Worm (Caenorhabditis elegans) whole organism, L1 larva: ENCODE data around the gene fbxa-62.
A peak's percentile ranks its signal among the peaks of the same experiment; 100 is the strongest.

Experiments
- C34B4.2 ChIP-seq: sonication (generic microtip); optimal IDR thresholded peaks from 2 replicates; lab custom pipeline; 2017; ENCODE audit warnings: mild to moderate bottlenecking, missing genetic modification characterization, missing compliant biosample characterization
- F16B12.6 ChIP-seq: fragments of 150-350 bp; optimal IDR thresholded peaks from 2 replicates; lab custom pipeline; 2014; ENCODE audit warnings: missing biosample characterization, missing genetic modification characterization
- aha-1 ChIP-seq: fragments of 150-350 bp; optimal IDR thresholded peaks from 2 replicates; lab custom pipeline; 2014; ENCODE audit warnings: missing biosample characterization, missing genetic modification characterization
- ceh-63 ChIP-seq: fragments of 200-800 bp; sonication (Bioruptor generic); optimal IDR thresholded peaks from 2 replicates; lab custom pipeline; 2018; ENCODE audit warnings: mild to moderate bottlenecking, missing genetic modification characterization, missing compliant biosample characterization
- ceh-88 ChIP-seq: fragments of 200-800 bp; sonication (Bioruptor generic); IDR thresholded peaks from 2 replicates; pipeline ENCODE4 v1.3.6; 2022; ENCODE audit warnings: missing genetic modification characterization, missing compliant biosample characterization
- ceh-90 ChIP-seq: sonication (generic microtip); optimal IDR thresholded peaks from 2 replicates; lab custom pipeline; 2016; ENCODE audit warnings: missing genetic modification characterization, missing compliant biosample characterization
- ces-1 ChIP-seq: fragments of 150-350 bp; optimal IDR thresholded peaks from 2 replicates; lab custom pipeline; 2014; ENCODE audit warnings: missing biosample characterization, missing genetic modification reagents, missing genetic modification characterization
- efl-1 ChIP-seq, 4 experiments: fragments of 150-350 bp; optimal IDR thresholded peaks in 3 of 4; peaks in 1 of 4; 1 replicate in 1 of 4; 2 replicates in 3 of 4; lab custom pipeline; 2014; ENCODE audit warnings: missing biosample characterization in 2 of 4, missing genetic modification characterization in 2 of 4, missing genetic modification reagents in 2 of 4
- efl-3 ChIP-seq: fragments of 200-800 bp; sonication (Bioruptor generic); optimal IDR thresholded peaks from 2 replicates; lab custom pipeline; 2018; ENCODE audit warnings: mild to moderate bottlenecking, missing genetic modification characterization, missing compliant biosample characterization
- egl-13 ChIP-seq: sonication (generic microtip); optimal IDR thresholded peaks from 2 replicates; lab custom pipeline; 2016; ENCODE audit warnings: missing genotype, missing genetic modification reagents, missing genetic modification characterization, missing compliant biosample characterization
- egl-27 ChIP-seq, 2 experiments: fragments of 150-350 bp in 1 of 2; sonication (generic microtip); optimal IDR thresholded peaks; 3 replicates each; lab custom pipeline; 2017 to 2018; ENCODE audit warnings: missing biosample characterization in 2 of 2, missing genetic modification characterization in 2 of 2, missing genetic modification reagents in 2 of 2
- elt-2 ChIP-seq: sonication (generic microtip); optimal IDR thresholded peaks from 2 replicates; lab custom pipeline; 2016; ENCODE audit warnings: missing genetic modification characterization, mild to moderate bottlenecking, inconsistent platforms, missing compliant biosample characterization, missing genetic modification reagents
- fos-1 ChIP-seq: fragments of 150-350 bp; optimal IDR thresholded peaks from 2 replicates; lab custom pipeline; 2014; ENCODE audit warnings: missing biosample characterization, missing genetic modification characterization
- hlh-4 ChIP-seq: sonication (generic microtip); optimal IDR thresholded peaks from 2 replicates; lab custom pipeline; 2016; ENCODE audit warnings: mild to moderate bottlenecking, missing genetic modification characterization, missing compliant biosample characterization
- hpl-2 ChIP-seq: fragments of 150-350 bp; optimal IDR thresholded peaks from 2 replicates; lab custom pipeline; 2014; ENCODE audit warnings: missing biosample characterization, missing genetic modification reagents, missing genetic modification characterization
- irx-1 ChIP-seq: sonication (generic microtip); optimal IDR thresholded peaks from 2 replicates; lab custom pipeline; 2016; ENCODE audit warnings: missing genetic modification characterization, missing compliant biosample characterization
- isw-1 ChIP-seq: fragments of 200-800 bp; sonication (Bioruptor generic); IDR thresholded peaks from 2 replicates; pipeline ENCODE4 v1.3.6; 2022; ENCODE audit warnings: missing genetic modification characterization, missing compliant biosample characterization
- jun-1 ChIP-seq: fragments of 150-350 bp; optimal IDR thresholded peaks from 2 replicates; lab custom pipeline; 2014; ENCODE audit warnings: missing biosample characterization, missing genetic modification reagents, missing genetic modification characterization
- lin-15B ChIP-seq: fragments of 150-350 bp; sonication (generic microtip); optimal IDR thresholded peaks from 3 replicates; lab custom pipeline; 2014; ENCODE audit warnings: missing biosample characterization, missing genetic modification characterization
- mdl-1 ChIP-seq, 2 experiments: fragments of 150-350 bp; optimal IDR thresholded peaks; 2 replicates each; lab custom pipeline; 2014 to 2017; ENCODE audit warnings: missing biosample characterization in 2 of 2, missing genetic modification characterization in 2 of 2, inconsistent platforms in 1 of 2
- nhr-19 ChIP-seq: fragments of 200-800 bp; sonication (Bioruptor generic); conservative IDR thresholded peaks from 2 replicates; pipeline ENCODE4 v1.3.6; 2022; ENCODE audit warnings: missing genetic modification characterization, missing compliant biosample characterization
- nhr-20 ChIP-seq: sonication (generic microtip); optimal IDR thresholded peaks from 2 replicates; lab custom pipeline; 2016; ENCODE audit warnings: mild to moderate bottlenecking, missing genetic modification characterization, missing compliant biosample characterization
- nhr-76 ChIP-seq: sonication (generic microtip); optimal IDR thresholded peaks from 2 replicates; lab custom pipeline; 2017; ENCODE audit warnings: missing biosample characterization, missing genetic modification characterization
- nhr-77 ChIP-seq: fragments of 150-350 bp; optimal IDR thresholded peaks from 2 replicates; lab custom pipeline; 2014; ENCODE audit warnings: missing biosample characterization, missing genetic modification characterization
- nhr-84 ChIP-seq: sonication (generic microtip); optimal IDR thresholded peaks from 2 replicates; lab custom pipeline; 2017; ENCODE audit warnings: missing biosample characterization, missing genetic modification characterization
- nhr-85 ChIP-seq: sonication (generic microtip); peaks from one replicate; lab custom pipeline; 2016; ENCODE audit warnings: missing genetic modification characterization, inconsistent platforms, missing compliant biosample characterization
- pag-3 ChIP-seq: sonication (generic microtip); optimal IDR thresholded peaks from 2 replicates; lab custom pipeline; 2017; ENCODE audit warnings: missing genetic modification characterization, mild to moderate bottlenecking, missing compliant biosample characterization, antibody characterized with exemption, borderline replicate concordance; ENCODE audit not compliant: insufficient read depth
- pax-3 ChIP-seq: fragments of 200-800 bp; sonication (Bioruptor generic); optimal IDR thresholded peaks from 2 replicates; lab custom pipeline; 2018; ENCODE audit warnings: mild to moderate bottlenecking, missing genetic modification characterization, moderate library complexity, missing compliant biosample characterization
- pqm-1 ChIP-seq: sonication (generic microtip); optimal IDR thresholded peaks from 3 replicates; lab custom pipeline; 2017; ENCODE audit warnings: missing biosample characterization, missing genetic modification characterization
- snpc-4 ChIP-seq: fragments of 150-350 bp; optimal IDR thresholded peaks from 2 replicates; lab custom pipeline; 2014; ENCODE audit warnings: missing biosample characterization, missing genetic modification characterization
- sox-4 ChIP-seq: sonication (generic microtip); optimal IDR thresholded peaks from 2 replicates; lab custom pipeline; 2016; ENCODE audit warnings: missing genetic modification characterization, missing compliant biosample characterization
- swsn-7 ChIP-seq: sonication (generic microtip); optimal IDR thresholded peaks from 2 replicates; lab custom pipeline; 2016; ENCODE audit warnings: missing genetic modification characterization, missing compliant biosample characterization
- tlp-1 ChIP-seq: fragments of 150-350 bp; optimal IDR thresholded peaks from 2 replicates; lab custom pipeline; 2014; ENCODE audit warnings: missing biosample characterization, missing genetic modification characterization
- unc-86 ChIP-seq: sonication (generic microtip); optimal IDR thresholded peaks from 2 replicates; lab custom pipeline; 2016; ENCODE audit warnings: missing genetic modification characterization, missing compliant biosample characterization
- zag-1 ChIP-seq: fragments of 150-350 bp; optimal IDR thresholded peaks from 2 replicates; lab custom pipeline; 2014; ENCODE audit warnings: missing biosample characterization, missing genetic modification characterization
- zip-4 ChIP-seq: fragments of 200-800 bp; sonication (Bioruptor generic); optimal IDR thresholded peaks from 2 replicates; lab custom pipeline; 2018; ENCODE audit warnings: mild to moderate bottlenecking, missing genetic modification characterization, moderate library complexity, missing compliant biosample characterization

fbxa-62 gene

DNA sequence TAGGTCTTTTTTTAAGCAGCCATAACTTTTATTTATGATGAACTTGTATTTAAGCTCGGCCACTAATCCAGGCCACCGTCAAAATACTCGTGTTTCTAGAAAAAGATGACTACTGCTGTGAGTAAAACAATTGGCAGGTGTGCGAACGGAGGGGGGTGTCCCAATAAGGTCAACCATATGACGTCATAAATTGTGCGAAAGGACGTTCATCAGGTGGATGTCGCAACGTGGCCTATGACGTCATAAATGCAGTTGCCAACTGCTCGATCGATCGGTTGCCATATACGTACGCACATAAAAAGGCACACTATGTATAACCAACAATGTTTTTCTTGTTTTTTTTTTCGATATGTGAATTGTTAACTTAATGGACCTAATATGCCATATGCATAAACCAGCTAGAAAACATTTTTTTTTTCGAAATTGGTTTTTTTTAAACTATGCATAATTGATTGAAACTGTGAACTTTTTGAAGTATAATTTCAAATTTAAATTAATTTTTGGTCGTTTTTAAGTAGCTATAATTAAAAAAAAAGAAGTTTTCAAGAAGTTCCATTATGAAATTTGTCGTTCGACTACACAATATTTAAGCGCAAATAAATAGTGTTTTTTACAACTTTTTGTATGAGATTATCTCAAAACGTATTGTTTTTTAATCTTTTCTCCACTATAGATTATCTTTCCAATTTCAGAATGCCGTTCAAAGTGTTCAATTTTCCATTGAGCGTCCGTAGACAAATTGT, 6.9 kb downstream of the fbxa-62 start, which contains the start of gene C39B5.2:
C39B5.2 (plus strand) TSS at position 693 of the 743 bp plus-strand sequence.
- no peak for TF ChIP-seq nhr-76 (tag; lab: Kevin White, UChicago)
- no peak for TF ChIP-seq pqm-1 (tag; lab: Kevin White, UChicago)
- TF ChIP-seq pag-3 (tag; lab: Kevin White, UChicago), result no peak
- peak; percentile 53 for TF ChIP-seq nhr-85 (tag; lab: Kevin White, UChicago)
- no peak for TF ChIP-seq sox-4 (tag; lab: Kevin White, UChicago)
- TF ChIP-seq efl-1 (optimal IDR thresholded peaks at IDR 0.05; lab: Kevin White, UChicago), result no peak
- peak in 1 of 2 experiments; percentile 32 for TF ChIP-seq efl-1 (GFP tag; optimal IDR thresholded peaks at IDR 0.05 in 1 of 2; lab: Kevin White, UChicago)

DNA sequence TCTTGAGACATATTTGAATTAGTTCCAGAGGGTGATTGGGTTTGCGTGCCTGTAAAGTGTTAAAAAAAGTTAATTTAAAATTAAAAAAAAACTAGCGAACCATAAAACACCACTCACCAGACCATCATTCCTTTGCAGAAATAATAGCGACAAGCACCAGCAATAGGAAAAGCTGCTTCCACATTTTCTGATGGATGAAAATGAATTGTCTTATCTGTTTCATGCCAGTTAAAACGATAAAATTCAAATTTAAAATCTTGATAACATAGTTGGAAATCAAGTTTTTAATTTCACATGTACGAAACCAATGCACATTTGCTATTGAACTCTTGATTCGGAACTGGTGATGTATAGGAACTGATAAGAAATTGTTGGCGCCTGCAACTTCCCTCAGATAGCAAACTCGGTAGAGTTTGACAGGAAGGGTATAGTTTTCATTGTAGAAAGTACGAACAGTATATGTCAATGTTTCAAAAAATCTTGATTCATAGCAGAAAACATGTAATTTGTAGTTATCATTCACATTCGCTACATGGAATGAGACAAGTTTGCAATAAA, 12.2 kb downstream of the fbxa-62 start, which contains the start of gene C39B5.10:
C39B5.10 (minus strand) TSS at position 51 of the 558 bp plus-strand sequence.
- TF ChIP-seq jun-1 (tag; lab: Kevin White, UChicago), result peak; percentile 7
- no peak for TF ChIP-seq swsn-7 (tag; lab: Kevin White, UChicago)
- no peak for TF ChIP-seq pax-3 (tag; lab: Kevin White, UChicago)
- peak; percentile 91 for TF ChIP-seq elt-2 (tag; lab: Kevin White, UChicago)
- TF ChIP-seq pqm-1 (tag; lab: Kevin White, UChicago), result peak; percentile 72
- peak; percentile 12 for TF ChIP-seq tlp-1 (tag; lab: Kevin White, UChicago)

ce11 chrIII:2240471-2240870, 13.0 kb downstream of the fbxa-62 start, which contains the start of gene srz-56:
srz-56 (plus strand) TSS chrIII:2240771.
- TF ChIP-seq ceh-90 (tag; lab: Kevin White, UChicago) (no peak), nhr-20 (tag; lab: Kevin White, UChicago) (no peak), fos-1 (tag; lab: Kevin White, UChicago) (no peak), nhr-76 (tag; lab: Kevin White, UChicago) (no peak), aha-1 (no peak), hpl-2 (no peak), snpc-4 (tag; lab: Kevin White, UChicago) (no peak), C34B4.2 (tag; lab: Kevin White, UChicago) (no peak), mdl-1 (tag; optimal IDR thresholded peaks at IDR 0.05; lab: Kevin White, UChicago) (no peak), egl-27 (tag; optimal IDR thresholded peaks at IDR 0.05; lab: Kevin White, UChicago) (no peak), unc-86 (tag; lab: Kevin White, UChicago) (no peak), F16B12.6 (no peak), lin-15B (tag; lab: Kevin White, UChicago) (no peak), irx-1 (tag; lab: Kevin White, UChicago) (no peak), sox-4 (tag; lab: Kevin White, UChicago) (no peak), efl-1 (optimal IDR thresholded peaks at IDR 0.05; lab: Kevin White, UChicago) (no peak), efl-1 (GFP tag; optimal IDR thresholded peaks at IDR 0.05 in 1 of 2; lab: Kevin White, UChicago) (no peak), jun-1 (tag; lab: Kevin White, UChicago) (no peak), zag-1 (tag; lab: Kevin White, UChicago) (no peak), hlh-4 (no peak), ceh-88 (GFP tag; lab: Robert Waterston, UW) (no peak)
- TF ChIP-seq, all 84 proteins: peak for 0

DNA sequence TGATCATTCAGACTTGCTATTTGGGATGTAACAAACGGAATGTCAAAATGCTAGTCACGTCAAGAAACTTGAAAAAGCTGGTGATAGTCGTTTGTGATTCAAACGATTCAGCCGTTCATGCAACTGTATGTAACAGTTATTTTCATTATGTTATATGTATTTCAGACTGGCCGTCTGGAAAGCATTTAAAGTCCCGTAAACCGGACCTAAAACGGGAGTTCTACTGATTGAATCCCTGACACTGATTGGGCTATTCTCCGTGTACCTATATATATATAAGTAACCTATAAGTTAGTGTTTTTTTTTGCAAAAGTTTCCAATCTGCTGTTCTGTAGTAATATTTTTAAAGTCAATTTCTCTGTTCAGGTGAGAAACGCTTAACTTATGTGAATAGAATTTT, 16.1 kb downstream of the fbxa-62 start:
- TF ChIP-seq nhr-77 (tag; lab: Kevin White, UChicago) (no peak), elt-2 (tag; lab: Kevin White, UChicago) (no peak), ces-1 (no peak), isw-1 (GFP tag; lab: Robert Waterston, UW) (no peak), efl-3 (GFP tag; lab: Kevin White, UChicago) (no peak)

- TF ChIP-seq ceh-63 (GFP tag; lab: Kevin White, UChicago), result no peak
- TF ChIP-seq ceh-90 (tag; lab: Kevin White, UChicago), result no peak
- TF ChIP-seq nhr-20 (tag; lab: Kevin White, UChicago), result no peak
- TF ChIP-seq unc-86 (tag; lab: Kevin White, UChicago), result no peak
- no peak for TF ChIP-seq egl-27 (tag; optimal IDR thresholded peaks at IDR 0.05; lab: Kevin White, UChicago)
- no peak for TF ChIP-seq egl-13
- no peak for TF ChIP-seq zip-4 (GFP tag; lab: Kevin White, UChicago)
- no peak for TF ChIP-seq nhr-19
- no peak for TF ChIP-seq nhr-84 (tag; lab: Kevin White, UChicago)
Observed at ce11 chrIII:2245727-2246126, 18.2 kb downstream of the fbxa-62 start, which contains the start of gene srd-67. srd-67 (minus strand) TSS chrIII:2245827.
